Worm (Caenorhabditis elegans) whole organism, L4 larva: ENCODE measurements around the gene copb-1.

Experiments used
- attf-4 ChIP-seq: sonication (generic microtip); optimal IDR thresholded peaks from 3 replicates; lab custom pipeline; 2017; ENCODE audit warnings: missing biosample characterization, missing genetic modification characterization
- dpl-1 ChIP-seq: fragments of 150-350 bp; optimal IDR thresholded peaks from 2 replicates; lab custom pipeline; 2014; ENCODE audit warnings: missing biosample characterization, missing genetic modification reagents, missing genetic modification characterization
- hmg-1.1 ChIP-seq: fragments of 200-800 bp; sonication (Bioruptor generic); IDR thresholded peaks from 2 replicates; pipeline ENCODE4 v1.3.6; 2022; ENCODE audit warnings: missing genetic modification reagents, missing genetic modification characterization, missing compliant biosample characterization
- lin-13 ChIP-seq: fragments of 150-350 bp; optimal IDR thresholded peaks from 2 replicates; lab custom pipeline; 2014; ENCODE audit warnings: missing biosample characterization, missing genetic modification reagents, missing genetic modification characterization
- pha-4 ChIP-seq, 2 experiments: fragments of 150-350 bp in 1 of 2; fragments of 200-800 bp in 1 of 2; sonication (Bioruptor generic) in 1 of 2; IDR thresholded peaks in 1 of 2; optimal IDR thresholded peaks in 1 of 2; 2 replicates each; pipeline versions ENCODE4 v1.3.6 to Lab custom; 2014 to 2022; ENCODE audit warnings: missing genetic modification characterization in 2 of 2, missing genetic modification reagents in 2 of 2, missing biosample characterization in 1 of 2, missing compliant biosample characterization in 1 of 2
- rbr-2 ChIP-seq: sonication (generic microtip); optimal IDR thresholded peaks from 2 replicates; lab custom pipeline; 2016; ENCODE audit warnings: missing genotype, missing genetic modification characterization, missing compliant biosample characterization
- snpc-4 ChIP-seq: fragments of 150-350 bp; optimal IDR thresholded peaks from 2 replicates; lab custom pipeline; 2014; ENCODE audit warnings: missing biosample characterization, missing genetic modification characterization
- unc-39 ChIP-seq: sonication (generic microtip); optimal IDR thresholded peaks from 2 replicates; lab custom pipeline; 2017; ENCODE audit warnings: missing biosample characterization, missing genetic modification characterization

- TF ChIP-seq unc-39 (tag; lab: Kevin White, UChicago) (no peak), attf-4 (tag; lab: Kevin White, UChicago) (no peak), hmg-1.1 (GFP tag; lab: Robert Waterston, UW) (no peak), lin-13 (GFP tag; lab: Kevin White, UChicago) (no peak), snpc-4 (tag; lab: Kevin White, UChicago) (no peak), pha-4 (GFP tag; IDR thresholded peaks at IDR 0.05; lab: Robert Waterston, UW) (no peak), pha-4 (tag; optimal IDR thresholded peaks at IDR 0.05; lab: Kevin White, UChicago) (no peak), rbr-2 (tag; lab: Kevin White, UChicago) (no peak), dpl-1 (no peak)
Measured at ce11 chrII:3135293-3135692, 56.7 kb downstream of the copb-1 start.
